Fruit fly (Drosophila melanogaster) whole organism, adult: ENCODE measurements around the gene slou.

ENCODE experiments used
- kay ChIP-seq: fragments of 200-800 bp; sonication (Bioruptor generic); peaks from one replicate; lab custom pipeline; 2016; ENCODE audit warnings: missing biosample characterization, missing genetic modification characterization, borderline replicate concordance
- tj ChIP-seq: fragments of 200-800 bp; sonication (Bioruptor generic); optimal IDR thresholded peaks from 3 replicates; lab custom pipeline; 2017; ENCODE audit warnings: missing biosample characterization, mild to moderate bottlenecking, missing genetic modification characterization, moderate library complexity

dm6 chr3R:21561427-21561872 is 4.5 kb upstream of the slou start:
- TF ChIP-seq kay (GFP tag; lab: Kevin White, UChicago) (no peak), tj (GFP tag; lab: Kevin White, UChicago) (no peak)
